Worm (Caenorhabditis elegans) whole organism, L4/young adult: Measurements from ENCODE around the gene mth-1.
"Not testable (repeated sequence)": the region's sequence is repeated elsewhere in the genome, so short reads cannot be mapped to it uniquely, and the experiment has no call there.

Experiments
- W03F9.2 ChIP-seq: fragments of 150-350 bp; optimal IDR thresholded peaks from 2 replicates; lab custom pipeline; 2014; ENCODE audit warnings: missing biosample characterization, missing genetic modification characterization
- dao-5 ChIP-seq: sonication (generic microtip); optimal IDR thresholded peaks from 2 replicates; lab custom pipeline; 2016; ENCODE audit warnings: missing genotype, missing genetic modification characterization, moderate library complexity, missing compliant biosample characterization
- him-1 ChIP-seq: sonication (generic microtip); optimal IDR thresholded peaks from 2 replicates; lab custom pipeline; 2016; ENCODE audit warnings: missing genotype, missing genetic modification reagents, missing genetic modification characterization, missing compliant biosample characterization

mth-1 gene

DNA sequence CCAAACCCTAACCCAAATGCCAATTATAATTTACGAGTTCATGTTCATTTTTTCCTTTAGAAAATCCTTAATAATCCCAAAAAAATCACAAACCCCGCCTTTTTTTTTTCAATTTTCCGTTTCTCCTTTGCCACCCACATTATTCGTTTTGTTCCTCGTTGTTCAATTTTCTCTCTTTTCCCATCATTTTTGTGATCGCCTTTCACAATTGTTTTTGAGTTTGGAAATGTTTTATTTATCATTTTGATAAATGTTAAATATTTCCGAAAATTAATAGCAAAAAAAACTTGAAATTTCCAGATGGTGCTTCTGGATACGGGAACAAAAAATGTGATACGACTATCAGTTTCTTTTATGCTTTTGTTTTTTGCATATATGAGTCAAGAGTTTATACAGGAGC, 11.7 kb upstream of the mth-1 start, which contains the start of gene F31D5.2:
TSS of gene F31D5.2 (plus strand) at position 301 of the 400 bp plus-strand sequence.
- TF ChIP-seq dao-5 (tag; lab: Kevin White, UChicago) = no peak
- no peak for TF ChIP-seq W03F9.2
- no peak for TF ChIP-seq him-1 (tag; lab: Kevin White, UChicago)

DNA sequence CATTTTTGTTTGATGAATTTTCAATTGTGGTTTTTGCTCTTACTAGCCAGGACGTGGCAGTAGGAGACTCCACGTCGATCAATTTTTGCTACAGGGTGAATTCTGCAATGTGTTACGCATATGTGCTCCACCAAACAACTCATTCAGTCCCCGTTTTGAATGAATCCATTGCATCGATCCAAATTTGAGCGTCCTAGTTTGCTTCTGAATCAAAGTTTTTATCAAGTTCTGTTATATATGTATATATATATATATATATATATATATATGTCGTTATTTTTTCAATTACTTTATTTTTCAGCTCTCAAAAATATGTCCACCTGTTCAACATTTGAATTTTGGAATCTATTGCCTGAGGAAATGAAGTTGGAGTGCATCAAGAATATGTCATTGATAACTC, 7.5 kb upstream of the mth-1 start, which contains the start of gene F31D5.7:
TSS of gene F31D5.7 (plus strand) at position 301 of the 400 bp plus-strand sequence.
- TF ChIP-seq him-1 (tag; lab: Kevin White, UChicago) (no peak), W03F9.2 (no peak), dao-5 (tag; lab: Kevin White, UChicago) (no peak)

DNA sequence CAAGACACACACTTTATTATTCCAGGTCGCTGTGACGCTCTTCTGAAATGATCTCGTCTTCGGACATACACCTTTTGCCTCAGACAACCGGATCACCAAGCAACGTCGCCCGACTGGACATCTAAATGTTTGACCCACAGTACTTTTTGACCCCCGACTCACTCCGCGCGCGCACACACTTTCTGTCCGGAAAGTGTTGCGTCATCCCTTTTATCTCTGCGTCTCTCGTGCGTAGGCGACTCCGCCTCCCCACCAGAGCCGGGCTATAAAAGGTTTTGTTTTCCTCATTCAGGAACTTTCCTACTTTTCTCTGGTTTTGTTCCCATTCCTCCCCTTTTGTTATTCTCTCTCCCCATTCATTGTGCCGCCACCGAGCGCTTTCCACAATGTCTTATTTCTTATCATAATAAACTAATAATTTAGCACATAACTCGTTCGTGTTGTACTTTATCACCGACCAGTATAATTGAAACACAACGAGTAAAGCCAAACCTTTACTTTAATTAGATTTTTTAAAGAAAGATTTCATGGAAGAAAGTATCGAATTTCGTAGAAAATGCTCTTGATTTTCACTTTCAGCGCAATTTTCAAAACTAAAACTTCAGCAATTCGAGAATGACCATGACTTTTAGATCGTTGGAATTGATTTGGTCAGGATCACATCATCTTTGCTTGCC, 5.6 kb upstream of the mth-1 start, which contains the start of gene F31D5.6:
TSS of gene F31D5.6 (plus strand) at position 627 of the 677 bp plus-strand sequence.
- TF ChIP-seq W03F9.2 (no peak), him-1 (tag; lab: Kevin White, UChicago) (no peak), dao-5 (tag; lab: Kevin White, UChicago) (no peak)

DNA sequence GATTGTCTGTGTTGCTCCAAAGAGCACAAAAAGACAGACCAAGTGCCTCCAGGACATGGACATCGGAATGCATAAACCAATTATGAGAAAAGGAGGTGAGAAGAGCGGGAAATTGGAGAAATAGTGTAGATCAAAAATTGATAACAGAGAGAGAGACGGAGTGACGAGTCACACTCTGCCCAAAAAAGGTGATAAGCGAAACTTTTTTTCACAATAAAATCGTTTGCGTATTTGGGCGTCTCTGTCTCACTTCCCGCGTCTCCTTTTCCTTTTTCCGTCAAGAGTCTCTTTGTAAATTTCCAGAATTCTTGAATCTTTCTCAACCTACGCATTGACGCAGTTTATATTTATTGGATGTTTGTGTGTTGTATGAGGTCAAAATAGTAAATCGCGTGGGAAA, 9.5 kb downstream of the mth-1 start, which contains the start of gene mth-2:
TSS of gene mth-2 (minus strand) at position 188 of the 400 bp plus-strand sequence.
- no peak for TF ChIP-seq W03F9.2
- TF ChIP-seq him-1 (tag; lab: Kevin White, UChicago) = no peak
- TF ChIP-seq dao-5 (tag; lab: Kevin White, UChicago) = no peak

DNA sequence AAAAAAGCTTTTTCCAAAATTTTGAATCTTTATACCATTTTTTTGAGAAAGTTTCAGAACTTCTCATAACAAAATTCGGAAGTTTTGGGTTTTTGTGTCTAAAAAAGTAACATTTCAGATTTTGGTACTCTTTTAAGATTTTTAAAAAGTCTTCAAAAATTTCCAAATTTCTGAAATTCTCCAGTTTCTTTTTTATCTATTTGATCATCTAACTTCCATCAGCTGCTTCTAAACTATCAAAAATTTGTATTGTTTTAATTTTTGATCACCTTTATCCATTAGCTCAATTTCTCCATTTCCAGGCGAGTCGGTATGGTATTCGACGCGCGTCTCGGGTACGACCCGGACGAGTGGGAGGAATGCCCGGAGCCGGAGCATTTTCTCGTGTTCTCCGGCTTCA, 17.2 kb downstream of the mth-1 start, which contains the start of gene cpna-1:
TSS of gene cpna-1 (plus strand) at position 301 of the 400 bp plus-strand sequence.
- TF ChIP-seq dao-5 (tag; lab: Kevin White, UChicago) = no peak
- TF ChIP-seq W03F9.2 = no peak
- no peak for TF ChIP-seq him-1 (tag; lab: Kevin White, UChicago)

DNA sequence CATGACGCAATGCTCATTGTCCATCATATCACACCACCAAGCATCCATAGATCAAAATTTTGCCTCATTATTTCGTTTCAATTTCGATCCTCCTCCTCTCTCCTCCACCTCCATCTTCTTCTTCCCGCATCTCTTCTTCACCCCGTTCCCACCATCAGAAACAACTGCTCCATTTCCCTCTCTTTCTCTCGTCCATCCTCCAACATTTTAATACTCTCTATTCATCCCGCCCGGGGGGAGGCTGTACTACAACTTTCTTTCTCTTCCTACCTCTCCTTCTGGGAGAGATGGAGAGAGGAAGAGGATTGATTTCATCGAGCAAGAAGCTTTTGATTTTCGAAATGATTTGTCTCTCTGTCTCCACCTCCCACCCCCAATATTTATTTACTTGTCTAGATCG, 19.6 kb downstream of the mth-1 start:
- TF ChIP-seq him-1 (tag; lab: Kevin White, UChicago) (no peak), W03F9.2 (no peak), dao-5 (tag; lab: Kevin White, UChicago) (no peak)

DNA sequence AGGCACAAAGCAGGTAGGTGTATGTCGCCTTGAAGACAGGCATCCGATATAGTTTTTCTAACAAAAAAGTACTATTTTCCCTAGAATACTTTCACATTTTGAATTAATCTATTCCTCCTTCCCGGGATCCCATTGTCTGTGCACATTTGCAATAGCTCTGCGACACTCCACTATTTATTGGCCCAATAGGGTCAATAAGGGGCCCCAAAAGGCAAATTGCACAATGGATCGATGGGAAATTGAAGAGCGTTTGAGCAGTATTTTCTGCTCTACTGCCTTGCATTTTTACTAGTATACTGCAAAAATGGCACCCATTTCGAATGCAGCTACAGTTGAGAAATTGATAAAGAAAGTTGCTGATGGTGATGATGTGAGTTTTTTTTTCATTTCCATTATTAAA, 21.2 kb downstream of the mth-1 start, which contains the start of gene R03H10.11:
TSS of gene R03H10.11 (plus strand) at position 301 of the 400 bp plus-strand sequence.
- TF ChIP-seq him-1 (tag; lab: Kevin White, UChicago) = no peak
- TF ChIP-seq dao-5 (tag; lab: Kevin White, UChicago) = no peak
- no peak for TF ChIP-seq W03F9.2

DNA sequence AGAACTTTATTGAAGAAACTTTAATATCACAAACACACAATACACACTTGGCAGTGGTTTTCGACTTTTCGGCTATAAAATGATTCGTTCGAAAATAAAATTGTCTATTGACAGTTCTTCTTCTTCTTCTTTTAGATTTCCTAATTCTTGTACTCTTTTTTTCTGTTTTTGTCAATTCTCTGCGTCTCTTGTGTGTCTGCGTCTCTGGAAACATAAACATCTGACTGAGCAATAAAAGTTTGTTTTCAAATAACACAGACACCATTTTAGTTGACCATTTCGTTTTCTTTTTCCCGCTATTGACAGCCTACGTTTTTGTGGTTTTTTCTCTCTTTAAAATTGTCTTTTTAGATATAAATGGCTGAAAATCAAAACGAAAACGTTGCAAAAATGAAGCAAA, 23.7 kb downstream of the mth-1 start, which contains the start of gene R03H10.1:
TSS of gene R03H10.1 (plus strand) at position 352 of the 400 bp plus-strand sequence.
- TF ChIP-seq W03F9.2 (no peak), him-1 (tag; lab: Kevin White, UChicago) (no peak), dao-5 (tag; lab: Kevin White, UChicago) (no peak)

DNA sequence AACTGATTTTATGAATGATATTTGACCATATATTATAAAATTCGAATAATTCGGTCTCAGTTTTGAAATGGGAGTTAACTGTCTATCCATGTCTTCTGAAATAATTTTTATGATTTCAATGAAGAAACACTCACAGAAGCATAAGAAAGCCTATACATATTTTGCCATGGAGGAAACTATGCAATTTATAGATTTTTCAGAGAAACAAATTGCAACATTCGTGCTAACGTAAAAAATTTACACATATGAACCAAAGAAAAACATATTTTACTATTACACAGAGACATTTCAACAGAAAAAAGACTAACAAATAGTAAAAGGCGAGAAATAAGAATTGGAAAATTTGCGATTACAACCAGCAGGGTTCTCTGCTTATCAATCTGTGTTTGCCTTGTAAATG, 24.7 kb downstream of the mth-1 start, which contains the start of gene R03H10.7:
TSS of gene R03H10.7 (minus strand) at position 101 of the 400 bp plus-strand sequence.
- TF ChIP-seq him-1 (tag; lab: Kevin White, UChicago) = no peak
- TF ChIP-seq dao-5 (tag; lab: Kevin White, UChicago) = no peak
- no peak for TF ChIP-seq W03F9.2

DNA sequence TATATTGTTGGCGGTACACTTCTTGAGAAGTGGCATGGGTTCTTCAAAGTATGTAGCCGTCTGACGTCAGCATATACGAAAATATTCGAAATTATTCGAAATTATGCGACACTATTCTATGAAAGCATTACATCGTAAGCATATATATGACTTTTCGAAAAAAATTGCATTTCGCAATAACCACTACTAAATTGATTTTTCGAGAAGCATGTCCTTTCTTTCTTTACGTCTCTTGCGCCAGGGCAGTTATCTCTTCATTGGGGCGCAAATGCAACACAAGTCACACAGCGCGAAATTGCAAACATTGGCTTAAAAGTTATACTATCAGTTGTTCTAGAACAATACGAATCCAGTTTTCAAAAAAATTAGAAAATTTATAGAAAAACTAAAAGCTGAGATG, 29.7 kb downstream of the mth-1 start:
- TF ChIP-seq dao-5 (tag; lab: Kevin White, UChicago) = no peak
- TF ChIP-seq him-1 (tag; lab: Kevin White, UChicago) = no peak
- no peak for TF ChIP-seq W03F9.2

DNA sequence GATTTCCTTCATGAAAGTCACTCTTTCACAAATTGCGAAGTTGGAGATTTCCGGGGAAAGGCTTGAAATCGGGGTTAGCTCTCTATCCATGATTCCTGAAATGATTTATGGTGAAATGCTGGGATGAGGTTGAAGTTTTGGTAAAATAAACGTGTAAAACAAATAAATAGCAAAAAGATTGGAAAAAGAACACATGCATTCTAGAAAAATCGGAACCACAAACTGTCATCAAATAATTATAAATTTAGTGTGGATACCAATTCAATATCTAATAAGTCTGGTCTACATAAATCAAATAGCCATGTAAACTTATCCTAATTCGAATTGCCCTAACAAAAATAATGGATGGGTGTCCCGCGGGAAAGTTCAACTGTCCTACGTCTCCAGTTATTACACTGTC, 30.2 kb downstream of the mth-1 start, which contains the start of gene R03H10.6:
TSS of gene R03H10.6 (minus strand) at position 101 of the 400 bp plus-strand sequence.
- TF ChIP-seq dao-5 (tag; lab: Kevin White, UChicago) (no peak), W03F9.2 (no peak), him-1 (tag; lab: Kevin White, UChicago) (no peak)

DNA sequence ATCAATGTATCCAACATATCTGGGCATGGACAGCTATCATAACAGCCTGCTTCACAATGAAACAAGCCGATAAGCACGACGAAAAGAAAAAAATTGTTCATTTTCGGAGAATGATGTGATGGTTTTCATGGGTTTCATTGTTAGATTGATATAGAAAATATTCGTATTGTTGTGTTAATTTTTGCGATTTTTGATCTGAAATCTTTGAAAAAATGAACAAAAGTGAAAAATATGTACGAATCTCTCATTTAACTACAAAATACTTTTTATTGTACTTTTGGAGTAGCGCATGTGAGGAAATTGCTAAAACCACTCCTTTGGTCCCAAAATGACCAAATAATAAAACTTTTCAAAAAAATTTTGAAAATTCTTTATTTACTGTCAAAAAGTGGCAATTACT, 33.1 kb downstream of the mth-1 start, which contains the start of gene R03H10.5:
TSS of gene R03H10.5 (minus strand) at position 101 of the 400 bp plus-strand sequence.
- TF ChIP-seq dao-5 (tag; lab: Kevin White, UChicago) = no peak
- TF ChIP-seq him-1 (tag; lab: Kevin White, UChicago) = no peak
- no peak for TF ChIP-seq W03F9.2

DNA sequence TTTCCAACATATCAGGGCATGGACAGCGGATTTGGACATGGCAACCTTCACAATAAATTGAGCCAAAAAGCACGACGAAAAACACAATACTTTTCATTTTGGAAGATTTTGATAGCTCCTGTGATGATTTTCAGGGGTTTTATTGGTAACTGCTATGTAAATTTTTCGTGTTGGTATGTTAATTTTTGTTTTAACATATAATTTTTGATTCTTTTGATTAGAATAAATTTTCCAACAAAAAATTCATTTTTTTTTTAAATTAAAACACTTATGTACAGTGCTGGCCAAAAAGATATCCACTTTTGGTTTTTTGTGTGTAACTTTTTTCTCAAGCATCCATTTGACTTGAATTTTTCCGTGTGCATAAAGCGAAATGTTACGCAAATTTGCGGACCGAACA, 35.2 kb downstream of the mth-1 start, which contains the start of gene R03H10.4:
TSS of gene R03H10.4 (minus strand) at position 101 of the 400 bp plus-strand sequence.
- TF ChIP-seq dao-5 (tag; lab: Kevin White, UChicago); W03F9.2; him-1 (tag; lab: Kevin White, UChicago): not testable (repeated sequence)

DNA sequence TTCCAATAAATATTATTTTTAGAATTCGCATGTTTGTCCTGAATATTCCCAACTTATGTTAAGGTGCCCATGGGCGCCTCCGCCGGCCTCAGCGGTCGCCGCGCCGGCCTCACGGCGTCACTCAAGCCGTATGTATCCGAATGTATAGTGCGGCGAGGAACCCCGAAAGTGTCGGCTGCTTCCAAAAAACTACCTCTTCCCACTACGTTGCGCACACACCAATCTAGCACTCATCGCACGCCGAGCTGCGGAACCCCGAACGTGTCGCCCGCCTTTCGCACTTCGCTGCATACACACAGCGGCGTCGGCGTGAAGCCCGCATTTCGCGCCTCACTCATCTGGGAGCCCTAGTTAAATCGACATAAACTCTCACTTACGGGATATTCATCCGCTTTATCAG, 35.7 kb downstream of the mth-1 start:
- TF ChIP-seq dao-5 (tag; lab: Kevin White, UChicago) (no peak), W03F9.2 (no peak), him-1 (tag; lab: Kevin White, UChicago) (no peak)
